Fruit fly (Drosophila melanogaster) whole organism, embryonic: ENCODE data around the gene peng.

ENCODE experiments used
- CG10321 ChIP-seq: fragments of 200-800 bp; sonication (Bioruptor generic); IDR thresholded peaks from 2 replicates; pipeline ENCODE4 v1.3.6; 2022; ENCODE audit warnings: missing biosample characterization, missing genetic modification characterization
- CG10654 ChIP-seq: fragments of 200-800 bp; sonication (Bioruptor generic); optimal IDR thresholded peaks from 2 replicates; lab custom pipeline; 2016; ENCODE audit warnings: missing biosample characterization, missing genetic modification characterization
- CG11398 ChIP-seq: fragments of 200-800 bp; sonication (Bioruptor generic); optimal IDR thresholded peaks from 2 replicates; lab custom pipeline; 2016; ENCODE audit warnings: missing biosample characterization, missing genetic modification characterization
- CG11723 ChIP-seq: fragments of 200-800 bp; sonication (Bioruptor generic); optimal IDR thresholded peaks from 2 replicates; lab custom pipeline; 2017; ENCODE audit warnings: missing biosample characterization, mild to moderate bottlenecking, missing genetic modification characterization
- CG12155 ChIP-seq: fragments of 200-800 bp; sonication (Bioruptor generic); optimal IDR thresholded peaks from 3 replicates; lab custom pipeline; 2016; ENCODE audit warnings: missing biosample characterization, missing genetic modification characterization
- CG14710 ChIP-seq: fragments of 200-800 bp; sonication (Bioruptor generic); optimal IDR thresholded peaks from 3 replicates; lab custom pipeline; 2019; ENCODE audit warnings: missing biosample characterization, mild to moderate bottlenecking, missing genetic modification characterization, moderate library complexity
- CG15479 ChIP-seq: fragments of 200-800 bp; sonication (Bioruptor generic); optimal IDR thresholded peaks from 3 replicates; lab custom pipeline; 2019; ENCODE audit warnings: missing biosample characterization, mild to moderate bottlenecking, missing genetic modification characterization, moderate library complexity
- CG15601 ChIP-seq: fragments of 200-800 bp; sonication (Bioruptor generic); optimal IDR thresholded peaks from 3 replicates; lab custom pipeline; 2019; ENCODE audit warnings: missing biosample characterization, mild to moderate bottlenecking, missing genetic modification characterization, moderate library complexity
- CG17385 ChIP-seq: fragments of 200-800 bp; sonication (Bioruptor generic); optimal IDR thresholded peaks from 3 replicates; lab custom pipeline; 2018; ENCODE audit warnings: missing biosample characterization, mild to moderate bottlenecking, missing genetic modification characterization
- CG31365 ChIP-seq: fragments of 200-800 bp; sonication (Bioruptor generic); optimal IDR thresholded peaks from 2 replicates; lab custom pipeline; 2018; ENCODE audit warnings: missing biosample characterization, mild to moderate bottlenecking, missing genetic modification characterization
- CG34376 ChIP-seq: fragments of 200-800 bp; sonication (Bioruptor generic); optimal IDR thresholded peaks from 2 replicates; lab custom pipeline; 2018; ENCODE audit warnings: missing biosample characterization, mild to moderate bottlenecking, missing genetic modification characterization
- CG3726 ChIP-seq: fragments of 200-800 bp; sonication (Bioruptor generic); IDR thresholded peaks from 3 replicates; pipeline ENCODE4, ENCODE4 v1.3.6; 2022; ENCODE audit warnings: missing biosample characterization, missing genetic modification characterization
- CG4730 ChIP-seq: fragments of 200-800 bp; sonication (Bioruptor generic); IDR thresholded peaks from 2 replicates; pipeline ENCODE4 v1.3.6; 2022; ENCODE audit warnings: missing biosample characterization, missing genetic modification characterization
- CG5180 ChIP-seq: fragments of 200-800 bp; sonication (Bioruptor generic); optimal IDR thresholded peaks from 3 replicates; lab custom pipeline; 2017; ENCODE audit warnings: missing biosample characterization, missing genetic modification characterization, mild to moderate bottlenecking, moderate library complexity, missing genetic modification reagents
- CG5245 ChIP-seq: fragments of 200-800 bp; sonication (Bioruptor generic); optimal IDR thresholded peaks from 3 replicates; lab custom pipeline; 2016; ENCODE audit warnings: missing biosample characterization, missing genetic modification characterization
- CG6683 ChIP-seq: fragments of 200-800 bp; sonication (Bioruptor generic); optimal IDR thresholded peaks from 2 replicates; lab custom pipeline; 2017; ENCODE audit warnings: missing biosample characterization, mild to moderate bottlenecking, missing genetic modification characterization, missing genetic modification reagents
- CG6765 ChIP-seq: fragments of 200-800 bp; sonication (Bioruptor generic); optimal IDR thresholded peaks from 3 replicates; lab custom pipeline; 2017; ENCODE audit warnings: missing biosample characterization, mild to moderate bottlenecking, missing genetic modification characterization
- CG8359 ChIP-seq: fragments of 200-800 bp; sonication (Bioruptor generic); optimal IDR thresholded peaks from 2 replicates; lab custom pipeline; 2017; ENCODE audit warnings: missing biosample characterization, mild to moderate bottlenecking, missing genetic modification characterization, borderline replicate concordance
- CG8388 ChIP-seq: fragments of 200-800 bp; sonication (Bioruptor generic); optimal IDR thresholded peaks from 2 replicates; lab custom pipeline; 2019; ENCODE audit warnings: missing biosample characterization, mild to moderate bottlenecking, missing genetic modification characterization, moderate library complexity
- CG8765 ChIP-seq: fragments of 200-800 bp; sonication (Bioruptor generic); IDR thresholded peaks from 2 replicates; pipeline ENCODE4 v1.3.6; 2022; ENCODE audit warnings: missing biosample characterization, missing genetic modification characterization
- CTCF ChIP-seq: fragments of 200-800 bp; sonication (Bioruptor generic); optimal IDR thresholded peaks from 2 replicates; lab custom pipeline; 2017; ENCODE audit warnings: missing biosample characterization, mild to moderate bottlenecking, missing genetic modification characterization, moderate library complexity
- Camta ChIP-seq: fragments of 200-800 bp; sonication (Bioruptor generic); optimal IDR thresholded peaks from 2 replicates; lab custom pipeline; 2016; ENCODE audit warnings: missing biosample characterization, missing genetic modification characterization
- D ChIP-seq, 2 experiments: fragments of 200-800 bp in 1 of 2; fragments of >200 bp in 1 of 2; sonication (Bioruptor generic) in 1 of 2; optimal IDR thresholded peaks; 2 replicates in 1 of 2; 3 replicates in 1 of 2; lab custom pipeline; 2017; ENCODE audit warnings: mild to moderate bottlenecking in 1 of 2, missing biosample characterization in 1 of 2, missing genetic modification characterization in 1 of 2, missing genetic modification reagents in 1 of 2
- Dll ChIP-seq: fragments of 200-800 bp; sonication (Bioruptor generic); IDR thresholded peaks from 4 replicates; pipeline ENCODE4 v1.3.6; 2022; ENCODE audit warnings: missing biosample characterization, missing genetic modification characterization; ENCODE audit not compliant: partially characterized antibody
- Doc2 ChIP-seq: fragments of 200-800 bp; sonication (Bioruptor generic); IDR thresholded peaks from 2 replicates; pipeline ENCODE4 v1.3.6; 2022; ENCODE audit warnings: missing biosample characterization, missing genetic modification characterization
- Dp ChIP-seq: fragments of 200-800 bp; sonication (Bioruptor generic); optimal IDR thresholded peaks from 2 replicates; lab custom pipeline; 2018; ENCODE audit warnings: missing biosample characterization, mild to moderate bottlenecking, missing genetic modification characterization, moderate library complexity
- Elba2 ChIP-seq: fragments of 200-800 bp; sonication (Bioruptor generic); optimal IDR thresholded peaks from 3 replicates; lab custom pipeline; 2016; ENCODE audit warnings: missing biosample characterization, missing genetic modification characterization
- Ets65A ChIP-seq: fragments of 200-800 bp; sonication (Bioruptor generic); peaks from one replicate; lab custom pipeline; 2016; ENCODE audit warnings: missing biosample characterization, missing genetic modification characterization
- Fer1 ChIP-seq: fragments of 200-800 bp; sonication (Bioruptor generic); optimal IDR thresholded peaks from 2 replicates; lab custom pipeline; 2017; ENCODE audit warnings: missing biosample characterization, mild to moderate bottlenecking, missing genetic modification characterization
- H15 ChIP-seq: fragments of 200-800 bp; sonication (Bioruptor generic); IDR thresholded peaks from 3 replicates; pipeline ENCODE4 v1.3.6; 2022; ENCODE audit warnings: missing biosample characterization, missing genetic modification characterization
- Kr ChIP-seq: fragments of 200-800 bp; sonication (Bioruptor generic); optimal IDR thresholded peaks from 2 replicates; lab custom pipeline; 2017; ENCODE audit warnings: missing biosample characterization, mild to moderate bottlenecking, missing genetic modification characterization
- Mes4 ChIP-seq: fragments of 200-800 bp; sonication (Bioruptor generic); optimal IDR thresholded peaks from 2 replicates; lab custom pipeline; 2016; ENCODE audit warnings: missing biosample characterization, missing genetic modification characterization
- NK7.1 ChIP-seq: fragments of 200-800 bp; sonication (Bioruptor generic); optimal IDR thresholded peaks from 3 replicates; lab custom pipeline; 2016; ENCODE audit warnings: missing biosample characterization, missing genetic modification characterization
- Oli ChIP-seq: fragments of 200-800 bp; sonication (Bioruptor generic); optimal IDR thresholded peaks from 2 replicates; lab custom pipeline; 2018; ENCODE audit warnings: missing biosample characterization, mild to moderate bottlenecking, missing genetic modification characterization, moderate library complexity
- Pdp1 ChIP-seq, 2 experiments: fragments of 200-800 bp; sonication (Bioruptor generic); optimal IDR thresholded peaks; 3 replicates each; lab custom pipeline; 2016; ENCODE audit warnings: missing biosample characterization in 2 of 2, missing genetic modification characterization in 2 of 2, mild to moderate bottlenecking in 1 of 2, moderate library complexity in 1 of 2
- Sox100B ChIP-seq: fragments of 200-800 bp; sonication (Bioruptor generic); optimal IDR thresholded peaks from 3 replicates; lab custom pipeline; 2018; ENCODE audit warnings: missing biosample characterization, mild to moderate bottlenecking, missing genetic modification characterization
- aop ChIP-seq: fragments of 200-800 bp; sonication (Bioruptor generic); IDR thresholded peaks from 2 replicates; pipeline ENCODE4 v1.3.6; 2022; ENCODE audit warnings: missing biosample characterization, missing genetic modification characterization
- ara ChIP-seq: fragments of 200-800 bp; sonication (Bioruptor generic); IDR thresholded peaks from 2 replicates; pipeline ENCODE4 v1.3.6; 2022; ENCODE audit warnings: missing biosample characterization, missing genetic modification characterization
- cad ChIP-seq: fragments of >200 bp; optimal IDR thresholded peaks from 2 replicates; lab custom pipeline; 2017; ENCODE audit warnings: missing biosample characterization, missing genetic modification characterization
- crc ChIP-seq: fragments of 200-800 bp; sonication (Bioruptor generic); optimal IDR thresholded peaks from 2 replicates; lab custom pipeline; 2016; ENCODE audit warnings: missing biosample characterization, missing genetic modification characterization
- dan ChIP-seq: fragments of 200-800 bp; sonication (Bioruptor generic); IDR thresholded peaks from 2 replicates; pipeline ENCODE4 v1.3.6; 2022; ENCODE audit warnings: missing biosample characterization, missing genetic modification characterization
- dimm ChIP-seq: fragments of 200-800 bp; sonication (Bioruptor generic); IDR thresholded peaks from 2 replicates; pipeline ENCODE4 v1.3.6; 2022; ENCODE audit warnings: missing biosample characterization, missing genetic modification characterization
- ewg ChIP-seq: fragments of 200-800 bp; sonication (Bioruptor generic); optimal IDR thresholded peaks from 3 replicates; lab custom pipeline; 2017; ENCODE audit warnings: mild to moderate bottlenecking, missing biosample characterization, missing genetic modification reagents, missing genetic modification characterization
- gem ChIP-seq: fragments of 200-800 bp; sonication (Bioruptor generic); optimal IDR thresholded peaks from 2 replicates; lab custom pipeline; 2019; ENCODE audit warnings: missing biosample characterization, mild to moderate bottlenecking, missing genetic modification characterization, moderate library complexity
- grn ChIP-seq: fragments of 200-800 bp; sonication (Bioruptor generic); optimal IDR thresholded peaks from 3 replicates; lab custom pipeline; 2017; ENCODE audit warnings: missing biosample characterization, missing genetic modification characterization
- peb ChIP-seq: fragments of 200-800 bp; sonication (Bioruptor generic); IDR thresholded peaks from 2 replicates; pipeline ENCODE4 v1.3.6; 2022; ENCODE audit warnings: missing biosample characterization, missing genetic modification characterization
- pho ChIP-seq: fragments of 200-800 bp; sonication (Bioruptor generic); optimal IDR thresholded peaks from 2 replicates; lab custom pipeline; 2016; ENCODE audit warnings: missing biosample characterization, missing genetic modification characterization
- pita ChIP-seq: fragments of 200-800 bp; sonication (Bioruptor generic); optimal IDR thresholded peaks from 2 replicates; lab custom pipeline; 2017; ENCODE audit warnings: missing biosample characterization, mild to moderate bottlenecking, missing genetic modification characterization
- pros ChIP-seq: fragments of 200-800 bp; sonication (Bioruptor generic); optimal IDR thresholded peaks from 3 replicates; lab custom pipeline; 2019; ENCODE audit warnings: missing biosample characterization, mild to moderate bottlenecking, missing genetic modification characterization, moderate library complexity
- rib ChIP-seq: fragments of 200-800 bp; sonication (Bioruptor generic); IDR thresholded peaks from 2 replicates; pipeline ENCODE4 v1.3.6; 2022; ENCODE audit warnings: missing biosample characterization, missing genetic modification characterization
- slp2 ChIP-seq: fragments of 200-800 bp; sonication (Bioruptor generic); optimal IDR thresholded peaks from 2 replicates; lab custom pipeline; 2016; ENCODE audit warnings: missing biosample characterization, missing genetic modification characterization
- tx ChIP-seq: fragments of 200-800 bp; sonication (Bioruptor generic); optimal IDR thresholded peaks from 2 replicates; lab custom pipeline; 2016; ENCODE audit warnings: missing biosample characterization, missing genetic modification characterization

Gene peng

DNA sequence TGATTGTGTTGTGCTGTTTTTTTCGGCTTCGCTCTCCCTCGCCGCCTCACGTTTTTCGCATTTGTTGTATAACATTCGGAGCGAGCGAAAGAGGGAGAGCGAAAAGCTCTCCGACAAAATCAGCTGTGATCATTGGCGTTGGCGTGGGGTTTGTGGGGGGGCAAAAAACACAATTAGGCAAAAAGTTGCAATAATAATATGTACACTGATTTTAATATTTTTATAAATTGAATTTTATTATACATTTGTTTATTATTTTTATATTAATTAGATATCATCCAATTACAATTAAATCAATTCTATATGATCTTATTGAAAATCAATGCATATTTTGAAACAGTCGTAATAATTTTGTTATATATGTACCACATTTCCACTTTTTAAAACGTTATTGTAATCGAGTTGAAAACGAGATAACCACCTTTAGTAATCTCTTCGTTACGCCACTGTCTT lies 26.0 kb upstream of the peng start (continued):
- TF ChIP-seq CG31365 (no peak), Kr (no peak), dan (GFP tag; lab: Robert Waterston, UW) (no peak), Pdp1 (GFP tag; optimal IDR thresholded peaks at IDR 0.05; lab: Kevin White, UChicago) (peak in 1 of 2 experiments; percentile 99), CG17385 (GFP tag; lab: Kevin White, UChicago) (peak; percentile 40), Fer1 (GFP tag; lab: Kevin White, UChicago) (peak; percentile 59), Mes4 (GFP tag; lab: Kevin White, UChicago) (no peak), gem (tag; lab: Kevin White, UChicago) (peak; percentile 75), CG10321 (GFP tag; lab: Robert Waterston, UW) (no peak), CG8765 (GFP tag; lab: Robert Waterston, UW) (no peak), CG11398 (GFP tag; lab: Kevin White, UChicago) (no peak), Doc2 (GFP tag; lab: Robert Waterston, UW) (no peak), CG8359 (GFP tag; lab: Kevin White, UChicago) (no peak), Sox100B (GFP tag; lab: Kevin White, UChicago) (peak; percentile 54), NK7.1 (GFP tag; lab: Kevin White, UChicago) (no peak), CG8388 (GFP tag; lab: Kevin White, UChicago) (peak; percentile 3), CG4730 (no peak), pho (no peak), Elba2 (GFP tag; lab: Kevin White, UChicago) (no peak), CG6683 (GFP tag; lab: Kevin White, UChicago) (peak; percentile 11), CG10654 (GFP tag; lab: Kevin White, UChicago) (no peak), aop (GFP tag; lab: Robert Waterston, UW) (no peak), pros (GFP tag; lab: Kevin White, UChicago) (no peak), cad (no peak), dimm (GFP tag; lab: Robert Waterston, UW) (no peak), CG12155 (GFP tag; lab: Kevin White, UChicago) (peak; percentile 27), CG6765 (GFP tag; lab: Kevin White, UChicago) (no peak), D (optimal IDR thresholded peaks at IDR 0.05; lab: Kevin White, UChicago) (no peak), D (GFP tag; optimal IDR thresholded peaks at IDR 0.05; lab: Kevin White, UChicago) (no peak), Ets65A (GFP tag; lab: Kevin White, UChicago) (no peak), Camta (GFP tag; lab: Kevin White, UChicago) (no peak), H15 (GFP tag; lab: Robert Waterston, UW) (no peak), pita (GFP tag; lab: Kevin White, UChicago) (no peak), Oli (tag; lab: Kevin White, UChicago) (peak; percentile 45), CTCF (no peak), CG34376 (no peak), CG3726 (GFP tag; lab: Robert Waterston, UW) (no peak), CG5245 (GFP tag; lab: Kevin White, UChicago) (no peak), tx (no peak), crc (GFP tag; lab: Kevin White, UChicago) (no peak), slp2 (no peak), ewg (GFP tag; lab: Kevin White, UChicago) (no peak), CG11723 (GFP tag; lab: Kevin White, UChicago) (no peak), ara (GFP tag; lab: Robert Waterston, UW) (no peak), CG15479 (GFP tag; lab: Kevin White, UChicago) (no peak), CG5180 (no peak), Dll (GFP tag; lab: Robert Waterston, UW) (no peak), CG14710 (tag; lab: Kevin White, UChicago) (no peak), grn (GFP tag; lab: Kevin White, UChicago) (no peak), CG15601 (tag; lab: Kevin White, UChicago) (no peak), rib (no peak), Dp (GFP tag; lab: Kevin White, UChicago) (no peak), peb (GFP tag; lab: Robert Waterston, UW) (no peak)
